Fruit fly (Drosophila melanogaster) whole organism, pupa: ENCODE data around the gene Or10a.

Source experiments
- CG32121 ChIP-seq: fragments of 200-800 bp; sonication (Bioruptor generic); IDR thresholded peaks from 2 replicates; pipeline ENCODE4 v1.3.6; 2022; ENCODE audit warnings: missing biosample characterization, missing genetic modification characterization
- D1 ChIP-seq: fragments of 200-800 bp; sonication (Bioruptor generic); optimal IDR thresholded peaks from 2 replicates; lab custom pipeline; 2018; ENCODE audit warnings: missing biosample characterization, mild to moderate bottlenecking, missing genetic modification characterization, moderate library complexity
- EcR ChIP-seq: fragments of 200-800 bp; sonication (Bioruptor generic); optimal IDR thresholded peaks from 3 replicates; lab custom pipeline; 2019; ENCODE audit warnings: missing biosample characterization, missing genetic modification characterization, mild to moderate bottlenecking, moderate library complexity, missing genetic modification reagents
- fd96Ca ChIP-seq: fragments of 200-800 bp; sonication (Bioruptor generic); IDR thresholded peaks from 3 replicates; pipeline ENCODE4 v1.3.6; 2022; ENCODE audit warnings: missing biosample characterization, missing genetic modification characterization
- rn ChIP-seq: fragments of 200-800 bp; sonication (Bioruptor generic); IDR thresholded peaks from 2 replicates; pipeline ENCODE4 v1.3.6; 2022; ENCODE audit warnings: missing biosample characterization, missing genetic modification characterization

dm6 chrX:11419212-11419611, 2.0 kb upstream of the Or10a start:
- TF ChIP-seq D1 (tag; lab: Kevin White, UChicago) (no peak), CG32121 (GFP tag; lab: Robert Waterston, UW) (no peak), fd96Ca (GFP tag; lab: Robert Waterston, UW) (peak; percentile 29; the same call in 1 of the 3 replicates), EcR (GFP tag; lab: Kevin White, UChicago) (no peak), rn (GFP tag; lab: Robert Waterston, UW) (no peak)
